Worm (Caenorhabditis elegans) whole organism, mixed stage, embryonic: ENCODE data around the gene C30G7.4.

Experiments used
- bed-3 ChIP-seq: fragments of 200-800 bp; sonication (Bioruptor generic); optimal IDR thresholded peaks from 3 replicates; lab custom pipeline; 2018; ENCODE audit warnings: mild to moderate bottlenecking, missing genetic modification characterization, moderate library complexity, missing compliant biosample characterization
- blmp-1 ChIP-seq: fragments of 150-350 bp; optimal IDR thresholded peaks from 2 replicates; lab custom pipeline; 2014; ENCODE audit warnings: missing biosample characterization, missing genetic modification characterization
- lin-13 ChIP-seq: fragments of 150-350 bp; optimal IDR thresholded peaks from 2 replicates; lab custom pipeline; 2014; ENCODE audit warnings: missing biosample characterization, missing genetic modification characterization
- lsy-2 ChIP-seq: fragments of 150-350 bp; optimal IDR thresholded peaks from 2 replicates; lab custom pipeline; 2014; ENCODE audit warnings: missing biosample characterization, missing genetic modification characterization
- nhr-12 ChIP-seq: fragments of 150-350 bp; optimal IDR thresholded peaks from 2 replicates; lab custom pipeline; 2014; ENCODE audit warnings: missing biosample characterization, missing genetic modification characterization
- sptf-1 ChIP-seq: sonication (generic microtip); optimal IDR thresholded peaks from 2 replicates; lab custom pipeline; 2017; ENCODE audit warnings: mild to moderate bottlenecking, missing genetic modification characterization, moderate library complexity, missing compliant biosample characterization
- unc-39 ChIP-seq: fragments of 150-350 bp; optimal IDR thresholded peaks from 2 replicates; lab custom pipeline; 2014; ENCODE audit warnings: missing biosample characterization, missing genetic modification characterization

ce11 chrV:14933450-14934218, 13.3 kb downstream of the C30G7.4 start:
- no peak for TF ChIP-seq sptf-1 (tag; lab: Kevin White, UChicago)
- no peak for TF ChIP-seq unc-39 (tag; lab: Kevin White, UChicago)
- no peak for TF ChIP-seq blmp-1
- TF ChIP-seq nhr-12 (tag; lab: Kevin White, UChicago), result no peak
- no peak for TF ChIP-seq lsy-2 (tag; lab: Kevin White, UChicago)
- no peak for TF ChIP-seq bed-3
- no peak for TF ChIP-seq lin-13 (tag; lab: Kevin White, UChicago)
